Worm (Caenorhabditis elegans): Measurements from ENCODE around the gene Y40C5A.4.

The Y40C5A.4 gene

DNA sequence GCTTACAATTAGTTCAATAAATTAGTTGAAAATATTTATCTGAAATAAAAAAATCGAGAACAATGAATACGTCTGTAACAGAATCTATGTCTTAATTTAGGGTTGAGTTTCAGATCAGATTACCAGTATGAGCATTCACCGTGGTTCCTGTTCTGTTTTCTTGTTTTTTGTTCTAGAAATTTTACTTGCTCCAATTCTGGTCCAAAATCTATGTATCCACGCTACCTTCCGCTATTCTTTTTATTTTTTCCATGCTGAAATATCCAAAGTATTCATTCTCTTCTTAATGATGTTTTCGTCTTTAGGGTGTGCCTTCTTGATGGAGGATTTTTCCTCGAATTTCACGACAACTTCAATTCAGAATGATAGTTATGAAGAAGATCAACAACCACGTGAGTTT, 59.6 kb downstream of the Y40C5A.4 start, which contains the start of gene npr-27:
npr-27 (plus strand) TSS at position 301 of the 400 bp plus-strand sequence.
- TF ChIP-seq saeg-2 (GFP tag; IDR thresholded peaks at IDR 0.05) (no peak), lsy-2 (tag; optimal IDR thresholded peaks at IDR 0.05) (no peak)

- TF ChIP-seq daf-19 (GFP tag; conservative IDR thresholded peaks at IDR 0.05) = no peak
- no peak for TF ChIP-seq D1046.2 (GFP tag; IDR thresholded peaks at IDR 0.05)
- no peak for TF ChIP-seq set-16 (GFP tag; IDR thresholded peaks at IDR 0.05)
- no peak for TF ChIP-seq daf-12 (tag; optimal IDR thresholded peaks at IDR 0.05)
- no peak for TF ChIP-seq ctbp-1 (GFP tag; IDR thresholded peaks at IDR 0.05)
- no peak for TF ChIP-seq ceh-28 (tag; optimal IDR thresholded peaks at IDR 0.05)
- TF ChIP-seq nhr-11 (tag; optimal IDR thresholded peaks at IDR 0.05) = no peak
- no peak for TF ChIP-seq nhr-111 (GFP tag; optimal IDR thresholded peaks at IDR 0.05)
- TF ChIP-seq mep-1 (tag; optimal IDR thresholded peaks at IDR 0.05) = no peak
- TF ChIP-seq F49E8.2 (tag; optimal IDR thresholded peaks at IDR 0.05; ENCODE audit: borderline replicate concordance) = no peak
- no peak for TF ChIP-seq madf-5 (GFP tag; IDR thresholded peaks at IDR 0.05)
- no peak for TF ChIP-seq saeg-2 (GFP tag; IDR thresholded peaks at IDR 0.05)
- no peak for TF ChIP-seq nhr-6 (tag; optimal IDR thresholded peaks at IDR 0.05)
- TF ChIP-seq hmg-1.1 (GFP tag; IDR thresholded peaks at IDR 0.05) = no peak
- TF ChIP-seq ceh-20 (GFP tag; IDR thresholded peaks at IDR 0.05) = no peak
- no peak for TF ChIP-seq hif-1 (tag; optimal IDR thresholded peaks at IDR 0.05)
Observed at ce11 chrIV:7301481-7301880, 63.4 kb downstream of the Y40C5A.4 start.

Measured in whole organism, L4 larva.